Fruit fly (Drosophila melanogaster) whole organism, embryonic: ENCODE results near the gene CG14400.

Experiments
- Ada2b ChIP-seq: fragments of 200-800 bp; sonication (Bioruptor generic); IDR thresholded peaks from 2 replicates; pipeline ENCODE4 v1.3.6; 2022; ENCODE audit warnings: missing biosample characterization, missing genetic modification characterization
- Atf6 ChIP-seq: fragments of 200-800 bp; sonication (Bioruptor generic); IDR thresholded peaks from 2 replicates; pipeline ENCODE4 v1.3.6; 2022; ENCODE audit warnings: missing biosample characterization, missing genetic modification characterization
- CG1024 ChIP-seq: fragments of 200-800 bp; sonication (Bioruptor generic); IDR thresholded peaks from 2 replicates; pipeline ENCODE4 v1.3.6; 2022; ENCODE audit warnings: missing biosample characterization, missing genetic modification characterization
- CG10462 ChIP-seq: fragments of 200-800 bp; sonication (Bioruptor generic); optimal IDR thresholded peaks from 2 replicates; lab custom pipeline; 2016; ENCODE audit warnings: missing biosample characterization, missing genetic modification characterization
- CG10565 ChIP-seq: fragments of 200-800 bp; sonication (Bioruptor generic); optimal IDR thresholded peaks from 3 replicates; lab custom pipeline; 2016; ENCODE audit warnings: missing biosample characterization, mild to moderate bottlenecking, missing genetic modification characterization
- CG11247 ChIP-seq: fragments of 200-800 bp; sonication (Bioruptor generic); IDR thresholded peaks from 2 replicates; pipeline ENCODE4 v1.3.6; 2022; ENCODE audit warnings: missing biosample characterization, missing genetic modification characterization
- CG11560 ChIP-seq: fragments of 200-800 bp; sonication (Bioruptor generic); IDR thresholded peaks from 3 replicates; pipeline ENCODE4 v1.3.6; 2022; ENCODE audit warnings: missing biosample characterization, missing genetic modification characterization
- CG12299 ChIP-seq: fragments of 200-800 bp; sonication (Bioruptor generic); optimal IDR thresholded peaks from 2 replicates; lab custom pipeline; 2018; ENCODE audit warnings: missing biosample characterization, mild to moderate bottlenecking, missing genetic modification characterization
- CG13624 ChIP-seq: fragments of 200-800 bp; sonication (Bioruptor generic); optimal IDR thresholded peaks from 2 replicates; lab custom pipeline; 2016; ENCODE audit warnings: missing biosample characterization, missing genetic modification characterization
- CG14441 ChIP-seq: fragments of 200-800 bp; sonication (Bioruptor generic); IDR thresholded peaks from 2 replicates; pipeline ENCODE4 v1.3.6; 2022; ENCODE audit warnings: missing biosample characterization, missing genetic modification characterization
- CG16813 ChIP-seq: fragments of 200-800 bp; sonication (Bioruptor generic); IDR thresholded peaks from 3 replicates; pipeline ENCODE4 v1.3.6; 2022; ENCODE audit warnings: missing biosample characterization, missing genetic modification characterization; ENCODE audit not compliant: partially characterized antibody
- CG17568 ChIP-seq: fragments of 200-800 bp; sonication (Bioruptor generic); optimal IDR thresholded peaks from 2 replicates; lab custom pipeline; 2018; ENCODE audit warnings: missing biosample characterization, mild to moderate bottlenecking, missing genetic modification characterization, moderate library complexity
- CG2199 ChIP-seq: fragments of 200-800 bp; sonication (Bioruptor generic); IDR thresholded peaks from 3 replicates; pipeline ENCODE4 v1.3.6; 2022; ENCODE audit warnings: missing biosample characterization, missing genetic modification characterization
- CG33557 ChIP-seq: fragments of 200-800 bp; sonication (Bioruptor generic); optimal IDR thresholded peaks from 2 replicates; lab custom pipeline; 2019; ENCODE audit warnings: missing biosample characterization, mild to moderate bottlenecking, missing genetic modification characterization, moderate library complexity
- CG34376 ChIP-seq: fragments of 200-800 bp; sonication (Bioruptor generic); optimal IDR thresholded peaks from 2 replicates; lab custom pipeline; 2018; ENCODE audit warnings: missing biosample characterization, mild to moderate bottlenecking, missing genetic modification characterization
- CG34422 ChIP-seq: fragments of 200-800 bp; sonication (Bioruptor generic); IDR thresholded peaks from 3 replicates; pipeline ENCODE4 v1.3.6; 2022; ENCODE audit warnings: missing biosample characterization, missing genetic modification characterization
- CG6254 ChIP-seq: fragments of 200-800 bp; sonication (Bioruptor generic); optimal IDR thresholded peaks from 3 replicates; lab custom pipeline; 2017; ENCODE audit warnings: mild to moderate bottlenecking, missing biosample characterization, missing genetic modification reagents, missing genetic modification characterization
- CG6683 ChIP-seq: fragments of 200-800 bp; sonication (Bioruptor generic); optimal IDR thresholded peaks from 2 replicates; lab custom pipeline; 2017; ENCODE audit warnings: missing biosample characterization, mild to moderate bottlenecking, missing genetic modification characterization, missing genetic modification reagents
- CG8359 ChIP-seq: fragments of 200-800 bp; sonication (Bioruptor generic); optimal IDR thresholded peaks from 2 replicates; lab custom pipeline; 2017; ENCODE audit warnings: missing biosample characterization, mild to moderate bottlenecking, missing genetic modification characterization, borderline replicate concordance
- CG9727 ChIP-seq: fragments of 200-800 bp; sonication (Bioruptor generic); optimal IDR thresholded peaks from 3 replicates; lab custom pipeline; 2017; ENCODE audit warnings: missing biosample characterization, mild to moderate bottlenecking, missing genetic modification characterization
- CG9817 ChIP-seq: fragments of 200-800 bp; sonication (Bioruptor generic); optimal IDR thresholded peaks from 2 replicates; lab custom pipeline; 2018; ENCODE audit warnings: missing biosample characterization, mild to moderate bottlenecking, missing genetic modification characterization, moderate library complexity
- Chrac-16 ChIP-seq: fragments of 200-800 bp; sonication (Bioruptor generic); optimal IDR thresholded peaks from 3 replicates; lab custom pipeline; 2016; ENCODE audit warnings: missing biosample characterization, missing genetic modification characterization
- Dek ChIP-seq: fragments of 200-800 bp; sonication (Bioruptor generic); optimal IDR thresholded peaks from 3 replicates; lab custom pipeline; 2019; ENCODE audit warnings: missing biosample characterization, mild to moderate bottlenecking, missing genetic modification characterization, moderate library complexity
- Doc2 ChIP-seq: fragments of 200-800 bp; sonication (Bioruptor generic); IDR thresholded peaks from 2 replicates; pipeline ENCODE4 v1.3.6; 2022; ENCODE audit warnings: missing biosample characterization, missing genetic modification characterization
- Ets65A ChIP-seq: fragments of 200-800 bp; sonication (Bioruptor generic); peaks from one replicate; lab custom pipeline; 2016; ENCODE audit warnings: missing biosample characterization, missing genetic modification characterization
- H15 ChIP-seq: fragments of 200-800 bp; sonication (Bioruptor generic); IDR thresholded peaks from 3 replicates; pipeline ENCODE4 v1.3.6; 2022; ENCODE audit warnings: missing biosample characterization, missing genetic modification characterization
- Lhr ChIP-seq: fragments of 200-800 bp; sonication (Bioruptor generic); optimal IDR thresholded peaks from 3 replicates; lab custom pipeline; 2017; ENCODE audit warnings: mild to moderate bottlenecking, missing biosample characterization, missing genetic modification reagents, missing genetic modification characterization
- MBD-R2 ChIP-seq: fragments of 200-800 bp; sonication (Bioruptor generic); IDR thresholded peaks from 2 replicates; pipeline ENCODE4 v1.3.6; 2022; ENCODE audit warnings: missing biosample characterization, missing genetic modification characterization
- Oaz ChIP-seq: fragments of 200-800 bp; sonication (Bioruptor generic); IDR thresholded peaks from 2 replicates; pipeline ENCODE4 v1.3.6; 2022; ENCODE audit warnings: missing biosample characterization, missing genetic modification characterization
- Oli ChIP-seq: fragments of 200-800 bp; sonication (Bioruptor generic); optimal IDR thresholded peaks from 2 replicates; lab custom pipeline; 2018; ENCODE audit warnings: missing biosample characterization, mild to moderate bottlenecking, missing genetic modification characterization, moderate library complexity
- Pdp1 ChIP-seq, 2 experiments: fragments of 200-800 bp; sonication (Bioruptor generic); optimal IDR thresholded peaks; 3 replicates each; lab custom pipeline; 2016; ENCODE audit warnings: missing biosample characterization in 2 of 2, missing genetic modification characterization in 2 of 2, mild to moderate bottlenecking in 1 of 2, moderate library complexity in 1 of 2
- Ptx1 ChIP-seq: fragments of 200-800 bp; sonication (Bioruptor generic); IDR thresholded peaks from 2 replicates; pipeline ENCODE4 v1.3.6; 2022; ENCODE audit warnings: missing biosample characterization, missing genetic modification characterization
- Xbp1 ChIP-seq: fragments of 200-800 bp; sonication (Bioruptor generic); optimal IDR thresholded peaks from 3 replicates; lab custom pipeline; 2016; ENCODE audit warnings: missing biosample characterization, mild to moderate bottlenecking, missing genetic modification characterization
- al ChIP-seq: fragments of 200-800 bp; sonication (Bioruptor generic); IDR thresholded peaks from 2 replicates; pipeline ENCODE4 v1.3.6; 2022; ENCODE audit warnings: missing biosample characterization, missing genetic modification characterization
- ase ChIP-seq: fragments of 200-800 bp; sonication (Bioruptor generic); IDR thresholded peaks from 3 replicates; pipeline ENCODE4 v1.3.6; 2022; ENCODE audit warnings: missing biosample characterization, missing genetic modification characterization
- caup ChIP-seq: fragments of 200-800 bp; sonication (Bioruptor generic); optimal IDR thresholded peaks from 3 replicates; lab custom pipeline; 2017; ENCODE audit warnings: missing biosample characterization, mild to moderate bottlenecking, missing genetic modification characterization, moderate library complexity; ENCODE audit not compliant: severe bottlenecking
- ci ChIP-seq: fragments of 200-800 bp; sonication (Bioruptor generic); IDR thresholded peaks from 3 replicates; pipeline ENCODE4 v1.3.6; 2022; ENCODE audit warnings: missing biosample characterization, missing genetic modification characterization
- dmrt11E ChIP-seq: fragments of 200-800 bp; sonication (Bioruptor generic); optimal IDR thresholded peaks from 3 replicates; lab custom pipeline; 2018; ENCODE audit warnings: missing biosample characterization, mild to moderate bottlenecking, missing genetic modification characterization, moderate library complexity
- eve ChIP-seq, 2 experiments: fragments of >200 bp; optimal IDR thresholded peaks; 2 replicates each; lab custom pipeline; 2017; ENCODE audit warnings: missing biosample characterization in 2 of 2, missing genetic modification characterization in 2 of 2
- gro ChIP-seq: fragments of 200-800 bp; sonication (Bioruptor generic); optimal IDR thresholded peaks from 2 replicates; lab custom pipeline; 2016; ENCODE audit warnings: missing biosample characterization, missing genetic modification characterization
- ham ChIP-seq: fragments of 200-800 bp; sonication (Bioruptor generic); IDR thresholded peaks from 2 replicates; pipeline ENCODE4 v1.3.6; 2022; ENCODE audit warnings: missing biosample characterization, missing genetic modification characterization
- her ChIP-seq: fragments of 200-800 bp; sonication (Bioruptor generic); optimal IDR thresholded peaks from 2 replicates; lab custom pipeline; 2016; ENCODE audit warnings: missing biosample characterization, missing genetic modification characterization
- kah ChIP-seq: fragments of 200-800 bp; sonication (Bioruptor generic); optimal IDR thresholded peaks from 2 replicates; lab custom pipeline; 2018; ENCODE audit warnings: missing biosample characterization, mild to moderate bottlenecking, missing genetic modification characterization
- lab ChIP-seq: fragments of 200-800 bp; sonication (Bioruptor generic); optimal IDR thresholded peaks from 3 replicates; lab custom pipeline; 2017; ENCODE audit warnings: missing biosample characterization, missing genetic modification characterization, mild to moderate bottlenecking, moderate library complexity, missing genetic modification reagents
- mam ChIP-seq: fragments of 200-800 bp; sonication (Bioruptor generic); optimal IDR thresholded peaks from 3 replicates; lab custom pipeline; 2016; ENCODE audit warnings: missing biosample characterization, missing genetic modification characterization
- pho ChIP-seq: fragments of 200-800 bp; sonication (Bioruptor generic); optimal IDR thresholded peaks from 2 replicates; lab custom pipeline; 2016; ENCODE audit warnings: missing biosample characterization, missing genetic modification characterization
- prd ChIP-seq, 3 experiments: fragments of >200 bp in 2 of 3; fragments of 200-800 bp in 1 of 3; sonication (Bioruptor generic) in 1 of 3; optimal IDR thresholded peaks in 2 of 3; IDR thresholded peaks in 1 of 3; 2 replicates in 2 of 3; 3 replicates in 1 of 3; pipeline versions ENCODE4 v1.3.6 to Lab custom; 2017 to 2022; ENCODE audit warnings: missing biosample characterization in 1 of 3, missing genetic modification characterization in 1 of 3
- stc ChIP-seq: fragments of 200-800 bp; sonication (Bioruptor generic); IDR thresholded peaks from 2 replicates; pipeline ENCODE4 v1.3.6; 2022; ENCODE audit warnings: missing biosample characterization, missing genetic modification characterization
- unpg ChIP-seq: fragments of 200-800 bp; sonication (Bioruptor generic); optimal IDR thresholded peaks from 3 replicates; lab custom pipeline; 2018; ENCODE audit warnings: missing biosample characterization, mild to moderate bottlenecking, missing genetic modification characterization, moderate library complexity

Gene CG14400

dm6 chr2L:20891188-20891587 is 33.5 kb upstream of the CG14400 start (continued):
- TF ChIP-seq CG13624 (GFP tag; lab: Kevin White, UChicago) = no peak
- TF ChIP-seq Pdp1 (GFP tag; optimal IDR thresholded peaks at IDR 0.05; lab: Kevin White, UChicago) = peak in 1 of 2 experiments; percentile 37
- TF ChIP-seq Doc2 = no peak
- TF ChIP-seq CG14441 (GFP tag; lab: Robert Waterston, UW) = peak; percentile 53; the same call in 1 of the 2 replicates
- TF ChIP-seq Atf6 = no peak
- no peak for TF ChIP-seq Oaz (GFP tag; lab: Robert Waterston, UW)
- TF ChIP-seq Ptx1 (GFP tag; lab: Robert Waterston, UW) = no peak
- no peak for TF ChIP-seq Ets65A
- no peak for TF ChIP-seq CG17568 (GFP tag; lab: Kevin White, UChicago)
- TF ChIP-seq Oli (tag; lab: Kevin White, UChicago) = no peak
- 0 out of 3 replicates have a peak, but pooled peaks have one; percentile 10 for TF ChIP-seq CG34422
- no peak for TF ChIP-seq CG9817 (tag; lab: Kevin White, UChicago)
- no peak for TF ChIP-seq Lhr (GFP tag; lab: Kevin White, UChicago)
- no peak for TF ChIP-seq caup
- TF ChIP-seq ci (GFP tag; lab: Robert Waterston, UW) = peak; percentile 54; the same call in 1 of the 3 replicates
- TF ChIP-seq Xbp1 (GFP tag; lab: Kevin White, UChicago) = peak; percentile 12
- TF ChIP-seq mam (GFP tag; lab: Kevin White, UChicago) = no peak
- TF ChIP-seq CG2199 (GFP tag; lab: Robert Waterston, UW) = peak; percentile 92
- TF ChIP-seq CG6683 (GFP tag; lab: Kevin White, UChicago) = no peak
- TF ChIP-seq CG6254 = no peak
- TF ChIP-seq CG11247 (GFP tag; lab: Robert Waterston, UW) = peak; percentile 36; the same call in 1 of the 2 replicates
- peak in 1 of 2 experiments; percentile 60 for TF ChIP-seq eve (GFP tag; optimal IDR thresholded peaks at IDR 0.05; lab: Kevin White, UChicago)
- no peak for TF ChIP-seq MBD-R2 (GFP tag; lab: Robert Waterston, UW)
- TF ChIP-seq gro = no peak
- TF ChIP-seq stc (GFP tag; lab: Robert Waterston, UW) = 0 out of 2 replicates have a peak, but pooled peaks have one; percentile 40
- peak; percentile 61 for TF ChIP-seq lab (GFP tag; lab: Kevin White, UChicago)
- peak; percentile 26; the same call in 1 of the 2 replicates for TF ChIP-seq CG1024 (GFP tag; lab: Robert Waterston, UW)
- TF ChIP-seq, all 482 proteins: peak for 60

- no peak for TF ChIP-seq pho (GFP tag; lab: Kevin White, UChicago)
- TF ChIP-seq prd (optimal IDR thresholded peaks at IDR 0.05; lab: Kevin White, UChicago) = no peak
- TF ChIP-seq prd (GFP tag; IDR thresholded peaks at IDR 0.05; lab: Robert Waterston, UW) = peak; percentile 26; the same call in 1 of the 3 replicates
- TF ChIP-seq Dek = no peak
- TF ChIP-seq CG10565 = no peak
- no peak for TF ChIP-seq ham
- TF ChIP-seq CG9727 (GFP tag; lab: Kevin White, UChicago) = peak; percentile 40
- peak; percentile 30 for TF ChIP-seq dmrt11E (tag; lab: Kevin White, UChicago)
- peak; percentile 36; the same call in 1 of the 2 replicates for TF ChIP-seq Ptx1 (GFP tag; lab: Robert Waterston, UW)
- TF ChIP-seq CG33557 (GFP tag; lab: Kevin White, UChicago) = no peak
- no peak for TF ChIP-seq CG12299 (tag; lab: Kevin White, UChicago)
- TF ChIP-seq Chrac-16 (GFP tag; lab: Kevin White, UChicago) = no peak
- 0 out of 3 replicates have a peak, but pooled peaks have one; percentile 29 for TF ChIP-seq ase (GFP tag; lab: Robert Waterston, UW)
- no peak for TF ChIP-seq CG10462 (GFP tag; lab: Kevin White, UChicago)
- TF ChIP-seq CG8359 (GFP tag; lab: Kevin White, UChicago) = peak; percentile 18
- TF ChIP-seq kah (GFP tag; lab: Kevin White, UChicago) = peak; percentile 51
- TF ChIP-seq CG16813 (GFP tag; lab: Robert Waterston, UW) = no peak
- no peak for TF ChIP-seq her (GFP tag; lab: Kevin White, UChicago)
- peak; percentile 34 for TF ChIP-seq unpg (GFP tag; lab: Kevin White, UChicago)
- TF ChIP-seq H15 (GFP tag; lab: Robert Waterston, UW) = 0 out of 3 replicates have a peak, but pooled peaks have one; percentile 35
- TF ChIP-seq al (GFP tag; lab: Robert Waterston, UW) = no peak
- TF ChIP-seq Ada2b = no peak
- peak; percentile 62 for TF ChIP-seq CG34376 (GFP tag; lab: Kevin White, UChicago)
- no peak for TF ChIP-seq CG11560 (tag; lab: Robert Waterston, UW)
Observed at dm6 chr2L:20889857-20890606, 32.3 kb upstream of the CG14400 start.
